Fruit fly (Drosophila melanogaster) whole organism, embryonic: Measurements from ENCODE around the gene hale.

ENCODE experiments used
- ATbp ChIP-seq: fragments of 200-800 bp; sonication (Bioruptor generic); optimal IDR thresholded peaks from 2 replicates; lab custom pipeline; 2017; ENCODE audit warnings: missing biosample characterization, mild to moderate bottlenecking, missing genetic modification characterization, missing genetic modification reagents
- Antp ChIP-seq: fragments of 200-800 bp; sonication (Bioruptor generic); optimal IDR thresholded peaks from 3 replicates; lab custom pipeline; 2016; ENCODE audit warnings: missing biosample characterization, missing genetic modification characterization
- CG10959 ChIP-seq: fragments of 200-800 bp; sonication (Bioruptor generic); IDR thresholded peaks from 2 replicates; pipeline ENCODE4 v1.3.6; 2022; ENCODE audit warnings: missing biosample characterization, missing genetic modification characterization
- CG10979 ChIP-seq: fragments of 200-800 bp; sonication (Bioruptor generic); optimal IDR thresholded peaks from 2 replicates; lab custom pipeline; 2018; ENCODE audit warnings: missing biosample characterization, mild to moderate bottlenecking, missing genetic modification characterization, moderate library complexity
- CG12299 ChIP-seq: fragments of 200-800 bp; sonication (Bioruptor generic); optimal IDR thresholded peaks from 2 replicates; lab custom pipeline; 2018; ENCODE audit warnings: missing biosample characterization, mild to moderate bottlenecking, missing genetic modification characterization
- CG12659 ChIP-seq: fragments of 200-800 bp; sonication (Bioruptor generic); optimal IDR thresholded peaks from 3 replicates; lab custom pipeline; 2017; ENCODE audit warnings: mild to moderate bottlenecking, missing biosample characterization, missing genetic modification reagents, missing genetic modification characterization
- CG13296 ChIP-seq: fragments of 200-800 bp; sonication (Bioruptor generic); optimal IDR thresholded peaks from 3 replicates; lab custom pipeline; 2018; ENCODE audit warnings: missing biosample characterization, mild to moderate bottlenecking, missing genetic modification characterization
- CG14014 ChIP-seq: fragments of 200-800 bp; sonication (Bioruptor generic); IDR thresholded peaks from 2 replicates; pipeline ENCODE4 v1.3.6; 2022; ENCODE audit warnings: missing biosample characterization, missing genetic modification characterization
- CG1792 ChIP-seq: fragments of 200-800 bp; sonication (Bioruptor generic); optimal IDR thresholded peaks from 2 replicates; lab custom pipeline; 2016; ENCODE audit warnings: missing biosample characterization, missing genetic modification characterization
- CG18262 ChIP-seq: fragments of 200-800 bp; optimal IDR thresholded peaks from 3 replicates; lab custom pipeline; 2019; ENCODE audit warnings: missing biosample characterization, mild to moderate bottlenecking, missing genetic modification characterization, moderate library complexity
- CG30020 ChIP-seq: fragments of 200-800 bp; optimal IDR thresholded peaks from 2 replicates; lab custom pipeline; 2019; ENCODE audit warnings: missing biosample characterization, mild to moderate bottlenecking, missing genetic modification characterization, moderate library complexity
- CG3281 ChIP-seq: fragments of 200-800 bp; sonication (Bioruptor generic); optimal IDR thresholded peaks from 3 replicates; lab custom pipeline; 2017; ENCODE audit warnings: missing biosample characterization, mild to moderate bottlenecking, missing genetic modification characterization
- CG33213 ChIP-seq: fragments of 200-800 bp; sonication (Bioruptor generic); optimal IDR thresholded peaks from 3 replicates; lab custom pipeline; 2016; ENCODE audit warnings: missing biosample characterization, missing genetic modification characterization
- CG4328 ChIP-seq: fragments of 200-800 bp; sonication (Bioruptor generic); optimal IDR thresholded peaks from 3 replicates; lab custom pipeline; 2017; ENCODE audit warnings: missing biosample characterization, missing genetic modification reagents, missing genetic modification characterization
- CG5953 ChIP-seq: fragments of 200-800 bp; sonication (Bioruptor generic); IDR thresholded peaks from 2 replicates; pipeline ENCODE4 v1.3.6; 2022; ENCODE audit warnings: missing biosample characterization, missing genetic modification characterization
- CG6765 ChIP-seq: fragments of 200-800 bp; sonication (Bioruptor generic); optimal IDR thresholded peaks from 3 replicates; lab custom pipeline; 2017; ENCODE audit warnings: missing biosample characterization, mild to moderate bottlenecking, missing genetic modification characterization
- CG7372 ChIP-seq: fragments of 200-800 bp; sonication (Bioruptor generic); IDR thresholded peaks from 2 replicates; pipeline ENCODE4 v1.3.6; 2022; ENCODE audit warnings: missing biosample characterization, missing genetic modification characterization
- Camta ChIP-seq: fragments of 200-800 bp; sonication (Bioruptor generic); optimal IDR thresholded peaks from 2 replicates; lab custom pipeline; 2016; ENCODE audit warnings: missing biosample characterization, missing genetic modification characterization
- CrebB ChIP-seq: fragments of 200-800 bp; sonication (Bioruptor generic); optimal IDR thresholded peaks from 3 replicates; lab custom pipeline; 2018; ENCODE audit warnings: missing biosample characterization, mild to moderate bottlenecking, missing genetic modification characterization
- Dll ChIP-seq: fragments of 200-800 bp; sonication (Bioruptor generic); IDR thresholded peaks from 4 replicates; pipeline ENCODE4 v1.3.6; 2022; ENCODE audit warnings: missing biosample characterization, missing genetic modification characterization; ENCODE audit not compliant: partially characterized antibody
- HmgZ ChIP-seq: fragments of 200-800 bp; sonication (Bioruptor generic); optimal IDR thresholded peaks from 2 replicates; lab custom pipeline; 2018; ENCODE audit warnings: missing biosample characterization, mild to moderate bottlenecking, missing genetic modification characterization
- Hmr ChIP-seq: fragments of 200-800 bp; sonication (Bioruptor generic); optimal IDR thresholded peaks from 3 replicates; lab custom pipeline; 2017; ENCODE audit warnings: mild to moderate bottlenecking, missing biosample characterization, missing genetic modification reagents, missing genetic modification characterization
- Meics ChIP-seq: fragments of 200-800 bp; sonication (Bioruptor generic); optimal IDR thresholded peaks from 2 replicates; lab custom pipeline; 2017; ENCODE audit warnings: missing biosample characterization, mild to moderate bottlenecking, missing genetic modification characterization
- Pdp1 ChIP-seq, 2 experiments: fragments of 200-800 bp; sonication (Bioruptor generic); optimal IDR thresholded peaks; 3 replicates each; lab custom pipeline; 2016; ENCODE audit warnings: missing biosample characterization in 2 of 2, missing genetic modification characterization in 2 of 2, mild to moderate bottlenecking in 1 of 2, moderate library complexity in 1 of 2
- Rx ChIP-seq: fragments of 200-800 bp; sonication (Bioruptor generic); IDR thresholded peaks from 2 replicates; pipeline ENCODE4 v1.3.6; 2022; ENCODE audit warnings: missing biosample characterization, missing genetic modification characterization
- Sry-δ ChIP-seq: fragments of 200-800 bp; sonication (Bioruptor generic); optimal IDR thresholded peaks from 2 replicates; lab custom pipeline; 2016; ENCODE audit warnings: missing biosample characterization, missing genetic modification characterization
- Stat92E ChIP-seq, 3 experiments: fragments of >200 bp in 2 of 3; fragments of 200-800 bp in 1 of 3; sonication (Bioruptor generic) in 1 of 3; optimal IDR thresholded peaks; 2 replicates each; lab custom pipeline; 2017 to 2019; ENCODE audit warnings: missing biosample characterization in 3 of 3, missing genetic modification characterization in 3 of 3, mild to moderate bottlenecking in 1 of 3, moderate library complexity in 1 of 3
- Taf1 ChIP-seq: fragments of 200-800 bp; sonication (Bioruptor generic); IDR thresholded peaks from 2 replicates; pipeline ENCODE4 v1.3.6; 2022; ENCODE audit warnings: missing biosample characterization, missing genetic modification characterization
- Tbp ChIP-seq: fragments of >200 bp; optimal IDR thresholded peaks from 2 replicates; lab custom pipeline; 2018; ENCODE audit warnings: missing biosample characterization, missing genetic modification characterization
- Vsx1 ChIP-seq: fragments of 200-800 bp; sonication (Bioruptor generic); optimal IDR thresholded peaks from 2 replicates; lab custom pipeline; 2017; ENCODE audit warnings: missing biosample characterization, mild to moderate bottlenecking, missing genetic modification characterization, missing genetic modification reagents
- bigmax ChIP-seq: fragments of 200-800 bp; sonication (Bioruptor generic); optimal IDR thresholded peaks from 2 replicates; lab custom pipeline; 2018; ENCODE audit warnings: missing biosample characterization, mild to moderate bottlenecking, missing genetic modification characterization
- cato ChIP-seq: fragments of 200-800 bp; sonication (Bioruptor generic); optimal IDR thresholded peaks from 2 replicates; lab custom pipeline; 2016; ENCODE audit warnings: missing biosample characterization, missing genetic modification characterization, borderline replicate concordance
- crc ChIP-seq: fragments of 200-800 bp; sonication (Bioruptor generic); optimal IDR thresholded peaks from 2 replicates; lab custom pipeline; 2016; ENCODE audit warnings: missing biosample characterization, missing genetic modification characterization
- dmrt11E ChIP-seq: fragments of 200-800 bp; sonication (Bioruptor generic); optimal IDR thresholded peaks from 3 replicates; lab custom pipeline; 2018; ENCODE audit warnings: missing biosample characterization, mild to moderate bottlenecking, missing genetic modification characterization, moderate library complexity
- fu2 ChIP-seq: fragments of 200-800 bp; sonication (Bioruptor generic); optimal IDR thresholded peaks from 2 replicates; lab custom pipeline; 2016; ENCODE audit warnings: missing biosample characterization, missing genetic modification characterization
- gfzf ChIP-seq: fragments of 200-800 bp; sonication (Bioruptor generic); optimal IDR thresholded peaks from 2 replicates; lab custom pipeline; 2016; ENCODE audit warnings: missing biosample characterization, mild to moderate bottlenecking, missing genetic modification characterization, moderate library complexity
- hth ChIP-seq: fragments of >200 bp; optimal IDR thresholded peaks from 2 replicates; lab custom pipeline; 2017; ENCODE audit warnings: inconsistent platforms
- ken ChIP-seq: fragments of 200-800 bp; sonication (Bioruptor generic); IDR thresholded peaks from 3 replicates; pipeline ENCODE4 v1.3.6; 2022; ENCODE audit warnings: missing biosample characterization, missing genetic modification characterization
- luna ChIP-seq: fragments of 200-800 bp; sonication (Bioruptor generic); optimal IDR thresholded peaks from 2 replicates; lab custom pipeline; 2016; ENCODE audit warnings: missing biosample characterization, missing genetic modification characterization
- maf-S ChIP-seq: fragments of 200-800 bp; sonication (Bioruptor generic); optimal IDR thresholded peaks from 2 replicates; lab custom pipeline; 2016; ENCODE audit warnings: missing biosample characterization, missing genetic modification characterization
- nerfin-1 ChIP-seq: fragments of 200-800 bp; sonication (Bioruptor generic); optimal IDR thresholded peaks from 3 replicates; lab custom pipeline; 2019; ENCODE audit warnings: missing biosample characterization, mild to moderate bottlenecking, missing genetic modification characterization, moderate library complexity
- nom ChIP-seq: fragments of 200-800 bp; sonication (Bioruptor generic); optimal IDR thresholded peaks from 2 replicates; lab custom pipeline; 2017; ENCODE audit warnings: missing biosample characterization, missing genetic modification characterization, mild to moderate bottlenecking, moderate library complexity, missing genetic modification reagents
- salm ChIP-seq: fragments of 200-800 bp; sonication (Bioruptor generic); optimal IDR thresholded peaks from 2 replicates; lab custom pipeline; 2018; ENCODE audit warnings: missing biosample characterization, mild to moderate bottlenecking, missing genetic modification characterization
- sens ChIP-seq: fragments of 200-800 bp; sonication (Bioruptor generic); peaks from one replicate; lab custom pipeline; 2016; ENCODE audit warnings: missing biosample characterization, missing genetic modification characterization
- stc ChIP-seq: fragments of 200-800 bp; sonication (Bioruptor generic); IDR thresholded peaks from 2 replicates; pipeline ENCODE4 v1.3.6; 2022; ENCODE audit warnings: missing biosample characterization, missing genetic modification characterization
- tll ChIP-seq, 2 experiments: fragments of 200-800 bp in 1 of 2; fragments of >200 bp in 1 of 2; sonication (Bioruptor generic) in 1 of 2; optimal IDR thresholded peaks; 2 replicates each; lab custom pipeline; 2017 to 2019; ENCODE audit warnings: missing biosample characterization in 2 of 2, missing genetic modification characterization in 2 of 2, mild to moderate bottlenecking in 1 of 2, moderate library complexity in 1 of 2
- unpg ChIP-seq: fragments of 200-800 bp; sonication (Bioruptor generic); optimal IDR thresholded peaks from 3 replicates; lab custom pipeline; 2018; ENCODE audit warnings: missing biosample characterization, mild to moderate bottlenecking, missing genetic modification characterization, moderate library complexity
- usp ChIP-seq: fragments of >200 bp; optimal IDR thresholded peaks from 2 replicates; lab custom pipeline; 2017; ENCODE audit warnings: missing biosample characterization, missing genetic modification characterization

The hale gene

DNA sequence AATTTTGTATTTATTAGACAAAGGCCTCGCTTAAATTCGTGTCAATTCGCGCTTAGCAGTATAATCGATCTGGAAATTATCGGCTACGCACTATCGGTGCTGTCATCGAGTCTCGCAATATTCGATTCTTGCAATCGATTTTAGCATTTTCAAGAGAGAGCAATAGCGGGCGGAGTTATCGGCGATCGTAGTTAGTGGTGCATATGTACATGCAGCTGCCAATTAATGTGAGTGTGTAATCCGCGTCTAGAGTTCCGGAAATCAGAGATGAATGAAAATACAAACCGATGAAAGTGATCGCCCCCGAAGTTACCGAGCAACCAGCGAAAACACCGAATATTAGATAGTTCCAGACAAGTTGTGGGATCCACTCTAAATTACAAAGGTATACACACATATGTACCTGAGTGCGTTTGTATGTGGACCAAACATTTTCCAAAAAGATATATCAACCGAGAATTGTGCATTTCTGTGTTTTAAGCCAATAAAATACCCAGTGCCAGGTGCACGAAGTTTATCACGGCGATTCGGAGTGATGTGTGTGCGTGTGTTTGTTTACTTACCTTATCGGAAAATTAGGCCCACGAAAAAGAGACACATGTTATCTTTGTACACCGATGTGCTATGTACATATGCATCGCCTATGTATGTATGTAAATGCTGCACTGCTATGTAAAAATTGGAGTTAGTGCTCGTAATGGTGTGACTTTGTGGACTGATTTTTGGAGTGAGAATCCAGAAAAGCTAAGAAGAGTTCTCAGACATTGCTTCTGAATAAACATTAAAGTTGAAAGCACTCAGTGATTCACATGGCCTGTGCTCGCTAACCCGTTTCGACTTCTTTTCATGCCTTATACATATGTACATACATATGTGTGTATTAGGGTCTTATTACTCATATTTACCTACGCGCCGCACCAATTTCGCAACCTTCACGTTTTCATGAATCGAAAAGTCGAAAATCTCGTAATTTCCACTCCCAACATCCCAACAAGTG lies 20.9 kb upstream of the hale start (continued):
- no peak for TF ChIP-seq fu2 (GFP tag; lab: Kevin White, UChicago)
- TF ChIP-seq Camta (GFP tag; lab: Kevin White, UChicago): no peak
- TF ChIP-seq CG30020 (tag; lab: Kevin White, UChicago): peak; percentile 51
- no peak for TF ChIP-seq HmgZ (tag; lab: Kevin White, UChicago)
- no peak for TF ChIP-seq nerfin-1
- no peak for TF ChIP-seq salm (tag; lab: Kevin White, UChicago)
- no peak for TF ChIP-seq nom (GFP tag; lab: Kevin White, UChicago)
- no peak for TF ChIP-seq usp (GFP tag; lab: Kevin White, UChicago)
- TF ChIP-seq unpg (GFP tag; lab: Kevin White, UChicago): no peak
- TF ChIP-seq CrebB (tag; lab: Kevin White, UChicago): no peak
- TF ChIP-seq gfzf (GFP tag; lab: Kevin White, UChicago): peak; percentile 17
- no peak for TF ChIP-seq CG33213 (GFP tag; lab: Kevin White, UChicago)
- no peak for TF ChIP-seq crc (GFP tag; lab: Kevin White, UChicago)
- no peak for TF ChIP-seq Taf1 (GFP tag; lab: Robert Waterston, UW)
- no peak for TF ChIP-seq CG3281 (GFP tag; lab: Kevin White, UChicago)
- no peak for TF ChIP-seq dmrt11E (tag; lab: Kevin White, UChicago)
- no peak for TF ChIP-seq bigmax
- TF ChIP-seq CG12299 (tag; lab: Kevin White, UChicago): no peak
- peak in 1 of 2 experiments; percentile 72 for TF ChIP-seq tll (GFP tag; optimal IDR thresholded peaks at IDR 0.05; lab: Kevin White, UChicago)
- no peak for TF ChIP-seq ATbp (GFP tag; lab: Kevin White, UChicago)
- TF ChIP-seq hth (lab: Kevin White, UChicago): no peak
- TF ChIP-seq CG5953: no peak
- TF ChIP-seq Meics (GFP tag; lab: Kevin White, UChicago): no peak
- no peak for TF ChIP-seq maf-S (GFP tag; lab: Kevin White, UChicago)
- TF ChIP-seq Sry-δ: peak; percentile 75
- TF ChIP-seq CG4328 (GFP tag; lab: Kevin White, UChicago): peak; percentile 46
- TF ChIP-seq sens (GFP tag; lab: Kevin White, UChicago): peak; percentile 79
- no peak for TF ChIP-seq Hmr (GFP tag; lab: Kevin White, UChicago)
- TF ChIP-seq ken (GFP tag; lab: Robert Waterston, UW): 0 out of 3 replicates have a peak, but pooled peaks have one; percentile 28
- TF ChIP-seq cato (GFP tag; lab: Kevin White, UChicago): no peak
- TF ChIP-seq Pdp1 (GFP tag; optimal IDR thresholded peaks at IDR 0.05; lab: Kevin White, UChicago): peak in 1 of 2 experiments; percentile 42
- no peak for TF ChIP-seq CG7372 (GFP tag; lab: Robert Waterston, UW)
- no peak for TF ChIP-seq luna (GFP tag; lab: Kevin White, UChicago)
- TF ChIP-seq CG18262: no peak
- TF ChIP-seq CG6765 (GFP tag; lab: Kevin White, UChicago): no peak
- TF ChIP-seq CG10979 (tag; lab: Kevin White, UChicago): no peak
- no peak for TF ChIP-seq Stat92E (GFP tag; optimal IDR thresholded peaks at IDR 0.05; lab: Kevin White, UChicago)
- TF ChIP-seq CG10959: no peak
- no peak for TF ChIP-seq Antp (GFP tag; lab: Kevin White, UChicago)
- TF ChIP-seq stc (GFP tag; lab: Robert Waterston, UW): no peak
- no peak for TF ChIP-seq CG14014 (GFP tag; lab: Robert Waterston, UW)
- no peak for TF ChIP-seq Rx (GFP tag; lab: Robert Waterston, UW)
- peak; percentile 86 for TF ChIP-seq Dll (GFP tag; lab: Robert Waterston, UW)
- TF ChIP-seq Tbp (GFP tag; lab: Kevin White, UChicago): no peak
- no peak for TF ChIP-seq CG13296 (GFP tag; lab: Kevin White, UChicago)
- TF ChIP-seq CG1792: no peak
- TF ChIP-seq Vsx1: peak; percentile 47
- peak; percentile 41 for TF ChIP-seq CG12659 (GFP tag; lab: Kevin White, UChicago)
